Worm (Caenorhabditis elegans) whole organism, late embryonic: ENCODE measurements around the gene H40L08.3.

Source experiments
- che-1 ChIP-seq: sonication (generic microtip); optimal IDR thresholded peaks from 2 replicates; lab custom pipeline; 2016; ENCODE audit warnings: mild to moderate bottlenecking, missing genetic modification characterization, missing compliant biosample characterization
- pqm-1 ChIP-seq: sonication (generic microtip); optimal IDR thresholded peaks from 2 replicates; lab custom pipeline; 2016; ENCODE audit warnings: missing genetic modification characterization, missing compliant biosample characterization

- no peak for TF ChIP-seq che-1
- no peak for TF ChIP-seq pqm-1 (tag; lab: Kevin White, UChicago)
Measured at ce11 chrX:15039696-15040212, 36.1 kb downstream of the H40L08.3 start.
